Fruit fly (Drosophila melanogaster) whole organism, embryonic: Measurements from ENCODE around the gene Men.
A peak's percentile ranks its signal among the peaks of the same experiment; 100 is the strongest.
"Not testable (repeated sequence)": the region's sequence is repeated elsewhere in the genome, so short reads cannot be mapped to it uniquely, and the experiment has no call there.

Experiments used
- CG10321 ChIP-seq: fragments of 200-800 bp; sonication (Bioruptor generic); IDR thresholded peaks from 2 replicates; pipeline ENCODE4 v1.3.6; 2022; ENCODE audit warnings: missing biosample characterization, missing genetic modification characterization
- CG11085 ChIP-seq: fragments of 200-800 bp; sonication (Bioruptor generic); IDR thresholded peaks from 2 replicates; pipeline ENCODE4 v1.3.6; 2022; ENCODE audit warnings: missing biosample characterization, missing genetic modification characterization
- CG11456 ChIP-seq: fragments of 200-800 bp; sonication (Bioruptor generic); IDR thresholded peaks from 3 replicates; pipeline ENCODE4 v1.3.6; 2022; ENCODE audit warnings: missing biosample characterization, missing genetic modification characterization
- CG18262 ChIP-seq: fragments of 200-800 bp; optimal IDR thresholded peaks from 3 replicates; lab custom pipeline; 2019; ENCODE audit warnings: missing biosample characterization, mild to moderate bottlenecking, missing genetic modification characterization, moderate library complexity
- CG30431 ChIP-seq: fragments of 200-800 bp; sonication (Bioruptor generic); optimal IDR thresholded peaks from 2 replicates; lab custom pipeline; 2017; ENCODE audit warnings: missing biosample characterization, missing genetic modification characterization
- Rfx ChIP-seq: fragments of 200-800 bp; sonication (Bioruptor generic); IDR thresholded peaks from 2 replicates; pipeline ENCODE4 v1.3.6; 2022; ENCODE audit warnings: missing biosample characterization, missing genetic modification characterization
- Sin3A ChIP-seq: fragments of >200 bp; optimal IDR thresholded peaks from 2 replicates; lab custom pipeline; 2018
- br ChIP-seq: fragments of >200 bp; optimal IDR thresholded peaks from 2 replicates; lab custom pipeline; 2017
- chn ChIP-seq: fragments of 200-800 bp; sonication (Bioruptor generic); optimal IDR thresholded peaks from 2 replicates; lab custom pipeline; 2016; ENCODE audit warnings: missing biosample characterization, missing genetic modification characterization
- dati ChIP-seq: fragments of 200-800 bp; sonication (Bioruptor generic); IDR thresholded peaks from 2 replicates; pipeline ENCODE4 v1.3.6; 2022; ENCODE audit warnings: missing biosample characterization, missing genetic modification characterization
- mirr ChIP-seq: fragments of 200-800 bp; sonication (Bioruptor generic); optimal IDR thresholded peaks from 3 replicates; lab custom pipeline; 2018; ENCODE audit warnings: missing biosample characterization, mild to moderate bottlenecking, missing genetic modification characterization

DNA sequence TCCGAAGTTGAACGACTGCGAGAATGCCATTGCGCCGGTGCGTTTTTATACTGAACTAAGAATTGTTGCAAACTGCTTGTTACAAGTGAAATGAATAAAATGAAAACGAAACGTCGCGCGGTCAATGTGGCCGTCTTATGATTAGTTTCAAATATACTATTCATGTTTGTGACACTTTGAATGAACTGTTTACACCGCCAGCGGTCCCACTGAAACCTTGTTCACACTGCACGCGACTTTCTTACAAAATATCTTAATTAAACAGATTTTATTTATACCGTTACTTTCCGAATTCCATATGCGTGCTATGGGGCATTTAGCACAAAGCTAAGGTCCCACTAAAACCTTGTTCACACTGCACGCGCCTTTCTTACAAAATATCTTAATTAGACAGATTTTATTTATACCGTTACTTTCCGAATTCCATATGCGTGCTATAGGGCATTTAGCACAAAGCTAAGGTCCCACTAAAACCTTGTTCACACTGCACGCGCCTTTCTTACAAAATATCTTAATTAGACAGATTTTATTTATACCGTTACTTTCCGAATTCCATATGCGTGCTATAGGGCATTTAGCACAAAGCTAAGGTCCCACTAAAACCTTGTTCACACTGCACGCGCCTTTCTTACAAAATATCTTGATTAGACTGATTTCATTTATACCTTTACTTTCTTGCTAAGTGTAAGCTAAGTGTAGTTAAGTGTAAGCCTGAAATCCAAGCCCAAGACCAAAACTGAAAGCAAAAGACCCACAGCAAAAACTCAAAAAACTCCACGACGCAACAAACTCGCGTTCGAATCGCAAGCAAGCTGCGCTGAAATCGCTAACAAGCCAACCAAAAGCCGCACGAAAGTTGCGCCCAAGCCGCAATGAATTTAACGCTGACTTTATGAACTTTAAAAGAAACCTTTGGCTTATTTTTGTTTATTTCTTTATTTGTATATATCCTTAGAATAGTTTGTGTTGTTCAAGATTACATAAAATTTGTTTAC is 9.8 kb downstream of the Men start, which contains the start of gene PolQ:
- peak; percentile 71 for TF ChIP-seq Sin3A (lab: Kevin White, UChicago)
- peak; percentile 64; the same call in 2 of the 3 replicates for TF ChIP-seq CG11456 (GFP tag; lab: Robert Waterston, UW)
- not testable (repeated sequence) for TF ChIP-seq br (lab: Kevin White, UChicago); CG30431; CG10321; dati (GFP tag; lab: Robert Waterston, UW); CG11085 (GFP tag; lab: Robert Waterston, UW); chn (GFP tag; lab: Kevin White, UChicago); mirr (GFP tag; lab: Kevin White, UChicago); CG18262 (tag; lab: Kevin White, UChicago)
- TF ChIP-seq Rfx (GFP tag; lab: Robert Waterston, UW), result peak; percentile 65
